Worm (Caenorhabditis elegans): ENCODE results near the gene lnkn-1.

DNA sequence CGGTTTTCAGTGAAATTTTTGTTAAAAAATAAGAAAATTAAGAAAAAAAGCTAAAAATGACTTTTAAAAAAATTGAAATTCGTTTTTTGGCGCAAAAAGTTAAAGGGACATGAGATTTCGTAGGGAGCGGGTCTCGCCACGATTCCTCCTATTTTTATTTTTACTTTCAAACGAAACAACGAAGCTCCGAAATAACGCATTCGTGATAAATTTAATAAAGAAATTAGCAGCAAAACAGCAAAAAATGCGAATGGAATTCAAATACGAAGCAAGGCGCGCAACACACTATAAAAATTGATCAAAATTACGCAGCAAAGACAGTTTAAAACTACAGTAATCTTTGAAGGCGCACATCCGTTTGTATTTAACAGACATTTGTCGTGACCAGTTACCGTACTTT, 9.7 kb downstream of the lnkn-1 start:
- TF ChIP-seq nhr-76 (tag; optimal IDR thresholded peaks at IDR 0.05): no peak
- peak; percentile 53 for TF ChIP-seq ces-1 (GFP tag; optimal IDR thresholded peaks at IDR 0.05)
- no peak for TF ChIP-seq bed-3 (GFP tag; optimal IDR thresholded peaks at IDR 0.05)
- TF ChIP-seq zip-8 (tag; optimal IDR thresholded peaks at IDR 0.05): no peak
- TF ChIP-seq pha-4 (tag; optimal IDR thresholded peaks at IDR 0.05): no peak
- TF ChIP-seq nhr-237 (tag; optimal IDR thresholded peaks at IDR 0.05): no peak
- TF ChIP-seq lin-13 (tag; optimal IDR thresholded peaks at IDR 0.05): no peak
- TF ChIP-seq cnd-1 (tag; optimal IDR thresholded peaks at IDR 0.05): no peak
- no peak for TF ChIP-seq mab-5 (tag; optimal IDR thresholded peaks at IDR 0.05)
- no peak for TF ChIP-seq unc-39 (tag; optimal IDR thresholded peaks at IDR 0.05)

Data from whole organism, mixed stage, embryonic.